Worm (Caenorhabditis elegans): ENCODE data around the gene T14B4.1.

The T14B4.1 gene

ce11 chrII:6701497-6701896 lies 35.2 kb upstream of the T14B4.1 start, which contains the start of gene C18H9.6 (continued):
- no peak for TF ChIP-seq mdl-1 (tag; optimal IDR thresholded peaks at IDR 0.05)
- no peak for TF ChIP-seq ceh-28 (tag; optimal IDR thresholded peaks at IDR 0.05)
- TF ChIP-seq lin-15B (tag; optimal IDR thresholded peaks at IDR 0.05), result no peak

ce11 chrII:6705593-6706228 lies 31.0 kb upstream of the T14B4.1 start, which contains the start of gene rpy-1:
TSS of gene rpy-1 (minus strand) at chrII:6705643.
- peak; percentile 46 for TF ChIP-seq lin-39 (tag; optimal IDR thresholded peaks at IDR 0.05)
- TF ChIP-seq egl-5 (tag; optimal IDR thresholded peaks at IDR 0.05), result peak; percentile 32
- no peak for TF ChIP-seq daf-12 (tag; optimal IDR thresholded peaks at IDR 0.05)
- peak; percentile 0 for TF ChIP-seq nfya-1 (tag; optimal IDR thresholded peaks at IDR 0.05; ENCODE audit: insufficient read depth)

ce11 chrII:6706552-6707091 lies 30.1 kb upstream of the T14B4.1 start:
- TF ChIP-seq nhr-77 (tag; optimal IDR thresholded peaks at IDR 0.05) (no peak), fkh-10 (GFP tag; optimal IDR thresholded peaks at IDR 0.05) (peak; percentile 44)

DNA sequence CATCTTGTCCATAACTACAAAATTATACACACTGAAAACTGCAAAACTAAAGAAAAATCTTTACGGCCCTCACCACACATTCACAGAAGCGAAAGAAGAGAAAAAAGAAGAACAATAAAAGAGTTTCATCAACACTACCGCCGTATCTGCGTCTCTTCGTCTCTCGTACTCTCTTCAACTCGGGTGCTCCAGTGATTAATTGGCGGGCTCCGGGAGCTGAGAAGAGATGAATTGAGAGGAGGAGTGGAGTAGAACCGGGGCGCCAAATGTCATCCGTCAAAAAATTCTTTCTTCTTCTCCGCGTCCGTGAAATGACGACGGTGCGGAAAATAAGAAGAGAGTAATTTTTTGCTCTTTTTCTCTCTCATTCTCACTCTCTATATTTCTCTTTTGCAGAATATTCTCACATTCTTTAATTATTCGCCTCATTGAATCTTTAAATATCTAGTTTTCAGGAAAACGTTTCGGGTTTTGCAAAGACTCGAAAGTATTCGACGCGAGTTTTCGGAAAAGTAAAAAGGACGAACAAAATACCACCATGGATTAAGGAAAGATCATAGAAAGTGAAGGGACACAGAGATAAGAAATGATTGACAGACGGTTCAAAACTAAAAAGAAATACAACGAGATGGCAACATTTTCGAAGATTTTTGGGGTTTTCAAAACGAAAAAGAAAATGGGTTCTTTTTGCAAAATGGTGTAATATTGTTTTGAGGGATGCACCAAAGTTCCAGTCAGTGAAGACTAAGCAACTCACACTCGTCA lies 29.0 kb upstream of the T14B4.1 start:
- TF ChIP-seq unc-62 (GFP tag; optimal IDR thresholded peaks at IDR 0.05), result peak; percentile 27
- no peak for TF ChIP-seq fkh-10 (GFP tag; optimal IDR thresholded peaks at IDR 0.05)
- no peak for TF ChIP-seq nhr-23 (tag; optimal IDR thresholded peaks at IDR 0.05)
- no peak for TF ChIP-seq mml-1 (tag; optimal IDR thresholded peaks at IDR 0.05)
- peak; percentile 0 for TF ChIP-seq elt-1 (tag; optimal IDR thresholded peaks at IDR 0.05)
- TF ChIP-seq lin-39 (tag; optimal IDR thresholded peaks at IDR 0.05), result peak; percentile 96
- no peak for TF ChIP-seq nhr-12 (tag; optimal IDR thresholded peaks at IDR 0.05)
- no peak for TF ChIP-seq R02D3.7 (tag; optimal IDR thresholded peaks at IDR 0.05)
- TF ChIP-seq unc-39 (tag; optimal IDR thresholded peaks at IDR 0.05), result no peak
- no peak for TF ChIP-seq tbx-2 (tag; optimal IDR thresholded peaks at IDR 0.05)
- TF ChIP-seq nfya-1 (tag; optimal IDR thresholded peaks at IDR 0.05; ENCODE audit: insufficient read depth), result peak; percentile 52

DNA sequence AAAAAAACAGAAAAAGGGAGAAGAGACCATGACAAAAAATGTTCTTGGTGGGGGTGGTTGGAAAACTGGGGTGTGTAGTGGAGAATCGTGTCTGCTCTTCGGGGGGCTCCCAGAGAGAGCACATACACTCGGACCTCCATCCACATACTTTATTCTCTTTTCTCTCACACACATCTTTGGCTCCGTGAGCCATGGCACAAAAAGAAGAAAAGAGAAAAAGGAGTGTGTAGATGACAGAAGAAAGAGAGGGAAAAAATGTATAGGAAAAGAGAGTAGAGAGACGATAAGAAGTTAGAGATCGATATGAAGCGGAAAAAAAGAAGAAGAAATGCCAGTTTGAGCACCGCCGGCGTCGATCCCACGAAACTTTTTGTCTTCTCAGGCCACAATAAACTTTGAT lies 27.7 kb upstream of the T14B4.1 start:
- TF ChIP-seq lin-15B (tag; optimal IDR thresholded peaks at IDR 0.05) (peak; percentile 21), elt-1 (tag; optimal IDR thresholded peaks at IDR 0.05) (no peak), lin-39 (tag; optimal IDR thresholded peaks at IDR 0.05) (peak; percentile 65), hmg-11 (tag; optimal IDR thresholded peaks at IDR 0.05) (peak; percentile 37), unc-62 (GFP tag; optimal IDR thresholded peaks at IDR 0.05) (peak; percentile 15), nhr-12 (tag; optimal IDR thresholded peaks at IDR 0.05) (no peak), nfya-1 (tag; optimal IDR thresholded peaks at IDR 0.05; ENCODE audit: insufficient read depth) (peak; percentile 78), nhr-67 (tag; optimal IDR thresholded peaks at IDR 0.05) (no peak), egl-5 (tag; optimal IDR thresholded peaks at IDR 0.05) (peak; percentile 18)

- TF ChIP-seq fkh-10 (GFP tag; optimal IDR thresholded peaks at IDR 0.05) (peak; percentile 86), nhr-67 (tag; optimal IDR thresholded peaks at IDR 0.05) (no peak), fos-1 (tag; optimal IDR thresholded peaks at IDR 0.05) (no peak), zag-1 (tag; optimal IDR thresholded peaks at IDR 0.05) (no peak), lsy-12 (tag; optimal IDR thresholded peaks at IDR 0.05) (no peak), ama-1 (optimal IDR thresholded peaks at IDR 0.05) (peak; percentile 74), elt-1 (tag; optimal IDR thresholded peaks at IDR 0.05) (no peak), nhr-43 (tag; optimal IDR thresholded peaks at IDR 0.05; ENCODE audit: poor library complexity, severe bottlenecking) (peak; percentile 26), nhr-23 (tag; optimal IDR thresholded peaks at IDR 0.05) (peak; percentile 3)
Measured at ce11 chrII:6709680-6710079, 27.0 kb upstream of the T14B4.1 start.

- no peak for TF ChIP-seq egl-5 (tag; optimal IDR thresholded peaks at IDR 0.05)
- no peak for TF ChIP-seq ama-1 (optimal IDR thresholded peaks at IDR 0.05)
- TF ChIP-seq nhr-28 (tag; optimal IDR thresholded peaks at IDR 0.05), result no peak
- no peak for TF ChIP-seq unc-62 (GFP tag; optimal IDR thresholded peaks at IDR 0.05)
- no peak for TF ChIP-seq elt-2 (tag; optimal IDR thresholded peaks at IDR 0.05)
- no peak for TF ChIP-seq sea-2 (GFP tag; optimal IDR thresholded peaks at IDR 0.05)
- no peak for TF ChIP-seq eor-1 (tag; optimal IDR thresholded peaks at IDR 0.05)
- TF ChIP-seq ceh-16 (tag; optimal IDR thresholded peaks at IDR 0.05), result no peak
- TF ChIP-seq nhr-237 (tag; optimal IDR thresholded peaks at IDR 0.05), result no peak
- no peak for TF ChIP-seq elt-1 (tag; optimal IDR thresholded peaks at IDR 0.05)
- no peak for TF ChIP-seq R02D3.7 (tag; optimal IDR thresholded peaks at IDR 0.05)
- no peak for TF ChIP-seq ceh-82 (tag; optimal IDR thresholded peaks at IDR 0.05)
- TF ChIP-seq hmg-11 (tag; optimal IDR thresholded peaks at IDR 0.05), result no peak
- TF ChIP-seq jun-1 (tag; optimal IDR thresholded peaks at IDR 0.05), result no peak
- TF ChIP-seq lin-39 (tag; optimal IDR thresholded peaks at IDR 0.05), result no peak
- no peak for TF ChIP-seq nhr-12 (tag; optimal IDR thresholded peaks at IDR 0.05)
Measured at ce11 chrII:6710596-6710995, 26.1 kb upstream of the T14B4.1 start.

Data from whole organism, L3 larva.